Worm (Caenorhabditis elegans): ENCODE results near the gene clec-62.

ce11 chrII:12931456-12931923 is 36.6 kb upstream of the clec-62 start, which contains the start of gene dct-18:
- TF ChIP-seq ekl-4 (GFP tag; IDR thresholded peaks at IDR 0.05) (no peak), ama-1 (optimal IDR thresholded peaks at IDR 0.05) (no peak), ama-1 (GFP tag; optimal IDR thresholded peaks at IDR 0.05) (no peak)

All from whole organism, young adult.